Worm (Caenorhabditis elegans): ENCODE results near the gene nhr-36.

nhr-36 gene

DNA sequence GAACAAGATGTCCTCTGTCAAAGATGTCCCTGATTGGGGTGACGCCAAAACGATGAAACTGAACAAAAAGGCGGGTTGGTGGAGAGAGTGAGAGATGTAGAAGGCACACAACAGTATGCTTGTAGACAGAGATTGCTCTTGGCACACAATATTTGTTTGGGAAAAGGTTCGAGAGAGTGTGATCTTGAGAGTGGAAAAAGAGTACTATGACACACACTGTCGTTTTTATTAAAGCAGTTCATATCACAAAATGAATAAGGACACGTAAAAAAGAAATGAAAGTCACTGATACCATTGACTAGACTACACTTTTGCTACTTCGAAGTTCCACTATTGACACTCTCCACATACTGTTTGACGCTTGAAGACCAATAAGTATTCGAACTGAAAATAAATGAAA is 5.9 kb downstream of the nhr-36 start:
- TF ChIP-seq fkh-6 (tag; optimal IDR thresholded peaks at IDR 0.05) (no peak), ref-2 (tag; optimal IDR thresholded peaks at IDR 0.05) (no peak), eyg-1 (tag; optimal IDR thresholded peaks at IDR 0.05) (no peak), mec-3 (tag; optimal IDR thresholded peaks at IDR 0.05; ENCODE audit: borderline replicate concordance) (no peak), ttx-3 (tag; optimal IDR thresholded peaks at IDR 0.05) (no peak)

DNA sequence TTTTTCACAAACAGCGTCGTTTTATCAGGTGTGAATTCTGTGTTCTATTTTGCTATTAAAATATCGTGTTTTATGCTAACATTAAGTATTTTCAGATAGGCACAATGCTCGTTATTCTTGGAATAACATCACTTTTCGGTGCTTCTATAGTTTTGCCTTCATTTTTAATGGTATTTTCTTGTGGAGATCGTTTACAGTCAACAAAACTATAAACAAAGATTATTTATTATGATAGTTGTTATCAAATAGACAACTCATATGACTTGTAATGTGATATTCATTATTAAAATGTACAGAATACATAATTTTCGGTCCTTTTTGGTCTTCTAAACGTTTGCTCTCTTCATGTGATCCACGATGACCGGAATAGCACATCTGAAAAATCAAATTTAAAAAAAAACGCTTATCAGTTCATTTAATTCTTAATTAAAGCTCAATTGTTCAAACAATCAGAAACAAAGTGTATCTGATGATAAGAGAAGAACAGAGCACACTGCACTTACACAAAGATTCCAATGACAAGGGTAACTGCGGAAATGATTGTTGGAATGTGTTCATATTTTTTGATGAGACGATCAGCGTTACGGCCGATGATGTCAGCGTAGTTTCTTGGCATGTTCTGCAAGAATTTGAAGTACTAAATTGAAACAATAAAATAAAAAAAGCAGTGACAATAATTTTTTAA is 7.2 kb downstream of the nhr-36 start, which contains the start of gene F07C3.9:
Gene F07C3.9 (minus strand): TSS at position 635 of the 685 bp plus-strand sequence.
- TF ChIP-seq elt-2 (tag; optimal IDR thresholded peaks at IDR 0.05) (peak; percentile 58), ceh-30 (tag; optimal IDR thresholded peaks at IDR 0.05) (no peak), pros-1 (tag; optimal IDR thresholded peaks at IDR 0.05) (no peak), K02D7.2 (tag; optimal IDR thresholded peaks at IDR 0.05) (no peak), unc-3 (GFP tag; conservative IDR thresholded peaks at IDR 0.05) (no peak), unc-3 (tag; optimal IDR thresholded peaks at IDR 0.05) (no peak), hlh-8 (tag; optimal IDR thresholded peaks at IDR 0.05) (no peak)

DNA sequence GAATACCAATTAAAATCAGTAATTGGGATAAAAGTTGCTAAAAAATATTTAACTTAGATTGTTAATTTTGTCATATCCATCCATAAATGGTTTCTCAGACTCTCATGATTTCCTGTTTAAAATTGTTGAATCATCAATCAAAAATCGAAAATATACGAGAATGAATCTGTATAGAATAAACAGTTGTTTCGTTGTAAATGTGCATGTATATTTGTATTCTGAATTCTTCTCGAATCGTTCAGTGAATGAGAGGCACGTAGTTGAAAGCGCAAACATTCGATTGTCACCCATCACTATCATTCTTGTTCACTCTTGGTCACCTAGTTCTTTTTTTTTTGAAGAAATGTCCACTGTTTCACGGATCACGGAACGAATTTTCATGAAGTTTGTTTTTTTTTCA is 11.5 kb downstream of the nhr-36 start, which contains the start of gene ptd-2:
Gene ptd-2 (plus strand): TSS at position 301 of the 400 bp plus-strand sequence.
- TF ChIP-seq K02D7.2 (tag; optimal IDR thresholded peaks at IDR 0.05) (no peak), ztf-16 (tag; optimal IDR thresholded peaks at IDR 0.05) (no peak), sox-4 (tag; optimal IDR thresholded peaks at IDR 0.05) (no peak), elt-2 (tag; optimal IDR thresholded peaks at IDR 0.05) (no peak), npax-4 (tag; optimal IDR thresholded peaks at IDR 0.05) (no peak), hlh-30 (tag; optimal IDR thresholded peaks at IDR 0.05; ENCODE audit: insufficient read depth) (no peak), Y22D7AL.16 (tag; optimal IDR thresholded peaks at IDR 0.05) (no peak)

DNA sequence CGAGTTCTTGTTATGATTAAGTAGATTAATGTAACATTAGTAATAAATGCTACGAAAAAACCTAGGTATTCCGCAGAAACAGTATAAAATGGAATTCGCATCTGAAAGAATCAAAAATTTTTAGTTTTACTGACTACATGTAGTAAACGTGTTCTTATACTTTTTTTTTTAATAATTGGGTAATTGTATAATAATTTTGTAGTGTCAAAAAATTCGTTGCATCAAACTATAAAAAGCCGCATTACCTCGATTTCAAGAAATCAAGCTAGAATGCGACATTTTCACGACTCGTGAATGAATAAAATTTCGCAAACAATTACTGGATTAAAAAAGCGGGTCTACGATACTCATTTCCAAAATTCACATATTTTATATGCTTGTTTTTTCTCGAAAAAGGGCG is 12.2 kb downstream of the nhr-36 start, which contains the start of gene str-94:
Gene str-94 (minus strand): TSS at position 101 of the 400 bp plus-strand sequence.
- no peak for TF ChIP-seq lim-6 (tag; optimal IDR thresholded peaks at IDR 0.05)
- TF ChIP-seq ceh-34 (tag; optimal IDR thresholded peaks at IDR 0.05): no peak
- no peak for TF ChIP-seq pqm-1 (tag; optimal IDR thresholded peaks at IDR 0.05)
- no peak for TF ChIP-seq unc-42 (tag; optimal IDR thresholded peaks at IDR 0.05)
- TF ChIP-seq unc-55 (GFP tag; optimal IDR thresholded peaks at IDR 0.05): no peak
- TF ChIP-seq odd-2 (tag; optimal IDR thresholded peaks at IDR 0.05): no peak

DNA sequence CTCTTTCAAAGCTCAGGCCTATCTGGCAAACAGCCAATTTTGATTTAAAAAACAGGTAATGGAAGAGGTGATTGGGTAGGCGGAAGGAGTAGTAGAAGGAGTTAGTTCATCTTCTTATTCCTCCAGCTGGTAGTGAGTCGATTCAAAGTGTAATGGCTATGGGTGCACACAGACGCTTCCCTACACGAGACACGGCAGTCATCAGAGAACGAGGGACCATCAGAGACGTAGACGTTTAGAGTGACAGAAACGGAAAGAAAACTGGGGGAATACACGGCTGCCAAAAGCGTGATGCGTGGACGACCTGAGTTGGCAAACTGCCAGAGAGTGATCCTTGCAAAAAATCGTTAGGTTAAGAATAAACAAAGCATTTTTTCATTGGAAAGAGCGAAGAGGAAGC is 14.0 kb downstream of the nhr-36 start:
- TF ChIP-seq unc-55 (GFP tag; optimal IDR thresholded peaks at IDR 0.05) (no peak), odd-2 (tag; optimal IDR thresholded peaks at IDR 0.05) (no peak), ceh-24 (tag; optimal IDR thresholded peaks at IDR 0.05) (no peak), lim-6 (tag; optimal IDR thresholded peaks at IDR 0.05) (no peak), ceh-18 (tag; optimal IDR thresholded peaks at IDR 0.05) (peak; percentile 60), unc-3 (GFP tag; conservative IDR thresholded peaks at IDR 0.05) (no peak), unc-3 (tag; optimal IDR thresholded peaks at IDR 0.05) (no peak), fkh-10 (GFP tag; optimal IDR thresholded peaks at IDR 0.05) (no peak), pax-1 (tag; optimal IDR thresholded peaks at IDR 0.05) (peak; percentile 23), ref-2 (tag; optimal IDR thresholded peaks at IDR 0.05) (no peak), ceh-2 (tag; optimal IDR thresholded peaks at IDR 0.05) (no peak), ama-1 (optimal IDR thresholded peaks at IDR 0.05) (no peak), ttx-3 (tag; optimal IDR thresholded peaks at IDR 0.05) (no peak), ahr-1 (tag; optimal IDR thresholded peaks at IDR 0.05) (no peak), mec-3 (tag; optimal IDR thresholded peaks at IDR 0.05; ENCODE audit: borderline replicate concordance) (no peak), pros-1 (tag; optimal IDR thresholded peaks at IDR 0.05) (no peak), tbx-7 (tag; optimal IDR thresholded peaks at IDR 0.05) (no peak), unc-86 (tag; optimal IDR thresholded peaks at IDR 0.05) (no peak), C08G9.2 (tag; optimal IDR thresholded peaks at IDR 0.05) (no peak), sdc-2 (tag; optimal IDR thresholded peaks at IDR 0.05) (no peak), nhr-232 (tag; optimal IDR thresholded peaks at IDR 0.05) (no peak), ceh-45 (GFP tag; IDR thresholded peaks at IDR 0.05) (no peak), fax-1 (tag; optimal IDR thresholded peaks at IDR 0.05) (no peak), pqm-1 (tag; optimal IDR thresholded peaks at IDR 0.05) (no peak), ceh-14 (tag; optimal IDR thresholded peaks at IDR 0.05) (no peak), K02D7.2 (tag; optimal IDR thresholded peaks at IDR 0.05) (no peak), nfya-1 (tag; optimal IDR thresholded peaks at IDR 0.05) (peak; percentile 35), che-1 (tag; optimal IDR thresholded peaks at IDR 0.05) (no peak), sox-2 (GFP tag; IDR thresholded peaks at IDR 0.05) (no peak), ceh-19 (GFP tag; optimal IDR thresholded peaks at IDR 0.05) (no peak), fkh-6 (tag; optimal IDR thresholded peaks at IDR 0.05) (no peak), pha-2 (tag; optimal IDR thresholded peaks at IDR 0.05) (no peak)

All from whole organism, late embryonic.